Fruit fly (Drosophila melanogaster): ENCODE data around the gene CG1113.

The CG1113 gene

dm6 chr3R:5256462-5257146, 3.7 kb downstream of the CG1113 start, which contains the start of the genes Enoph and Hph (continued):
- peak; percentile 72 for TF ChIP-seq phol (tag; optimal IDR thresholded peaks at IDR 0.05)
- TF ChIP-seq CG30431 (GFP tag; optimal IDR thresholded peaks at IDR 0.05): peak; percentile 28
- peak; percentile 89 for TF ChIP-seq BEAF-32 (GFP tag; optimal IDR thresholded peaks at IDR 0.05)
- 0 out of 2 replicates have a peak, but pooled peaks have one; percentile 30 for TF ChIP-seq CG17328 (GFP tag; IDR thresholded peaks at IDR 0.05)
- no peak for TF ChIP-seq cas (GFP tag; IDR thresholded peaks at IDR 0.05)
- no peak for TF ChIP-seq ERR (GFP tag; optimal IDR thresholded peaks at IDR 0.05)
- TF ChIP-seq CG8359 (GFP tag; optimal IDR thresholded peaks at IDR 0.05; ENCODE audit: borderline replicate concordance): peak; percentile 13
- peak; percentile 35 for TF ChIP-seq bab2 (GFP tag; optimal IDR thresholded peaks at IDR 0.05)
- TF ChIP-seq CG10462 (GFP tag; optimal IDR thresholded peaks at IDR 0.05): peak; percentile 66
- TF ChIP-seq Ravus (GFP tag; IDR thresholded peaks at IDR 0.05): no peak
- TF ChIP-seq crol (GFP tag; IDR thresholded peaks at IDR 0.05): no peak
- TF ChIP-seq Dip2 (GFP tag; IDR thresholded peaks at IDR 0.05): no peak
- TF ChIP-seq onecut (GFP tag; IDR thresholded peaks at IDR 0.05): no peak
- TF ChIP-seq eve (GFP tag; optimal IDR thresholded peaks at IDR 0.05): no peak
- TF ChIP-seq CG7745 (tag; optimal IDR thresholded peaks at IDR 0.05): no peak
- TF ChIP-seq CG1529 (GFP tag; optimal IDR thresholded peaks at IDR 0.05): peak; percentile 1
- no peak for TF ChIP-seq tll (GFP tag; optimal IDR thresholded peaks at IDR 0.05)
- peak; percentile 91 for TF ChIP-seq sens (GFP tag)
- TF ChIP-seq CG3163 (GFP tag; optimal IDR thresholded peaks at IDR 0.05): peak; percentile 14
- TF ChIP-seq Pdp1 (GFP tag; optimal IDR thresholded peaks at IDR 0.05): peak; percentile 24 to 63
- no peak for TF ChIP-seq CG7987 (GFP tag; optimal IDR thresholded peaks at IDR 0.05)
- peak; percentile 19 for TF ChIP-seq sd (tag; optimal IDR thresholded peaks at IDR 0.05)
- TF ChIP-seq CG6689 (GFP tag; IDR thresholded peaks at IDR 0.05): peak; percentile 50; the same call in 1 of the 2 replicates
- peak; percentile 61 for TF ChIP-seq Meics (GFP tag; optimal IDR thresholded peaks at IDR 0.05)
- TF ChIP-seq Lim3 (GFP tag; IDR thresholded peaks at IDR 0.05): no peak
- peak; percentile 80 for TF ChIP-seq CG6791 (GFP tag; IDR thresholded peaks at IDR 0.05; ENCODE audit: partially characterized antibody)
- peak; percentile 58 for TF ChIP-seq Dip3 (GFP tag; optimal IDR thresholded peaks at IDR 0.05)
- TF ChIP-seq h (optimal IDR thresholded peaks at IDR 0.05): no peak
- peak; percentile 17 to 43 for TF ChIP-seq chif (GFP tag; optimal IDR thresholded peaks at IDR 0.05)
- peak; percentile 64 for TF ChIP-seq CG12391 (tag; optimal IDR thresholded peaks at IDR 0.05)
- TF ChIP-seq lmd (GFP tag; IDR thresholded peaks at IDR 0.05): peak; percentile 67
- peak; percentile 5 for TF ChIP-seq gro (GFP tag; optimal IDR thresholded peaks at IDR 0.05)
- no peak for TF ChIP-seq bigmax (GFP tag; optimal IDR thresholded peaks at IDR 0.05)
- TF ChIP-seq gsb-n (tag; optimal IDR thresholded peaks at IDR 0.05): peak; percentile 44
- no peak for TF ChIP-seq ftz-f1 (GFP tag; optimal IDR thresholded peaks at IDR 0.05)
- TF ChIP-seq disco-r (GFP tag; optimal IDR thresholded peaks at IDR 0.05): no peak
- peak; percentile 13 for TF ChIP-seq nerfin-1 (tag; optimal IDR thresholded peaks at IDR 0.05)
- TF ChIP-seq ase (GFP tag; IDR thresholded peaks at IDR 0.05): 0 out of 3 replicates have a peak, but pooled peaks have one; percentile 45
- no peak for TF ChIP-seq hkb (optimal IDR thresholded peaks at IDR 0.05)
- TF ChIP-seq hkb (GFP tag; IDR thresholded peaks at IDR 0.05): no peak; the same call in 1 of the 2 replicates
- no peak for TF ChIP-seq Neu2 (GFP tag; optimal IDR thresholded peaks at IDR 0.05; ENCODE audit: borderline replicate concordance)
- TF ChIP-seq CG18262 (tag; optimal IDR thresholded peaks at IDR 0.05): peak; percentile 67
- no peak for TF ChIP-seq CG15011 (GFP tag; optimal IDR thresholded peaks at IDR 0.05)
- TF ChIP-seq CG3281 (GFP tag; optimal IDR thresholded peaks at IDR 0.05): peak; percentile 61
- no peak for TF ChIP-seq Trl (optimal IDR thresholded peaks at IDR 0.05)
- peak; percentile 59 for TF ChIP-seq Trl (GFP tag; optimal IDR thresholded peaks at IDR 0.05)
- TF ChIP-seq dmrt99B (tag; optimal IDR thresholded peaks at IDR 0.05): peak; percentile 61
- TF ChIP-seq CG6854 (GFP tag; optimal IDR thresholded peaks at IDR 0.05): peak; percentile 15
- peak; percentile 48; the same call in 1 of the 3 replicates for TF ChIP-seq mld (GFP tag; IDR thresholded peaks at IDR 0.05; ENCODE audit: partially characterized antibody)
- TF ChIP-seq dm (GFP tag; optimal IDR thresholded peaks at IDR 0.05): peak; percentile 14

All from whole organism, embryonic.